Worm (Caenorhabditis elegans) whole organism, L2 larva: ENCODE results near the gene wrt-7.

Experiments used
- C34F6.9 ChIP-seq: fragments of 150-350 bp; optimal IDR thresholded peaks from 2 replicates; lab custom pipeline; 2014; ENCODE audit warnings: missing biosample characterization, missing genetic modification characterization
- F13H6.1 ChIP-seq: sonication (generic microtip); optimal IDR thresholded peaks from 2 replicates; lab custom pipeline; 2016; ENCODE audit warnings: missing genetic modification characterization, missing compliant biosample characterization
- R02D3.7 ChIP-seq: fragments of 150-350 bp; optimal IDR thresholded peaks from 2 replicates; lab custom pipeline; 2014; ENCODE audit warnings: missing biosample characterization, missing genetic modification characterization
- ZK546.5 ChIP-seq: sonication (generic microtip); optimal IDR thresholded peaks from 2 replicates; lab custom pipeline; 2017; ENCODE audit warnings: missing biosample characterization, missing genetic modification characterization
- alr-1 ChIP-seq: fragments of 150-350 bp; optimal IDR thresholded peaks from 2 replicates; lab custom pipeline; 2014; ENCODE audit warnings: missing biosample characterization, missing genetic modification characterization
- aly-2 ChIP-seq: fragments of 150-350 bp; optimal IDR thresholded peaks from 2 replicates; lab custom pipeline; 2014; ENCODE audit warnings: missing biosample characterization, missing genetic modification characterization
- blmp-1 ChIP-seq: sonication (generic microtip); optimal IDR thresholded peaks from 2 replicates; lab custom pipeline; 2017; ENCODE audit warnings: missing genetic modification characterization, mild to moderate bottlenecking, missing compliant biosample characterization, antibody characterized with exemption, moderate library complexity; ENCODE audit not compliant: insufficient read depth
- ceh-16 ChIP-seq: fragments of 150-350 bp; optimal IDR thresholded peaks from 2 replicates; lab custom pipeline; 2014; ENCODE audit warnings: missing biosample characterization, missing genetic modification characterization
- ceh-82 ChIP-seq: fragments of 150-350 bp; optimal IDR thresholded peaks from 2 replicates; lab custom pipeline; 2014; ENCODE audit warnings: missing biosample characterization, missing genetic modification characterization
- dmd-4 ChIP-seq: sonication (generic microtip); optimal IDR thresholded peaks from 2 replicates; lab custom pipeline; 2017; ENCODE audit warnings: missing biosample characterization, missing genetic modification characterization
- egl-27 ChIP-seq: sonication (generic microtip); optimal IDR thresholded peaks from 3 replicates; lab custom pipeline; 2017; ENCODE audit warnings: missing biosample characterization, missing genetic modification reagents, missing genetic modification characterization
- elt-1 ChIP-seq: fragments of 150-350 bp; optimal IDR thresholded peaks from 2 replicates; lab custom pipeline; 2014; ENCODE audit warnings: missing biosample characterization, missing genetic modification characterization
- elt-3 ChIP-seq: sonication (generic microtip); optimal IDR thresholded peaks from 2 replicates; lab custom pipeline; 2017; ENCODE audit warnings: missing biosample characterization, missing genetic modification characterization
- fos-1 ChIP-seq: fragments of 150-350 bp; optimal IDR thresholded peaks from 2 replicates; lab custom pipeline; 2014; ENCODE audit warnings: missing biosample characterization, missing genetic modification characterization
- gmeb-1 ChIP-seq: fragments of 150-350 bp; optimal IDR thresholded peaks from 2 replicates; lab custom pipeline; 2014; ENCODE audit warnings: missing biosample characterization, missing genetic modification characterization
- lin-11 ChIP-seq: fragments of 150-350 bp; sonication (generic microtip); optimal IDR thresholded peaks from 2 replicates; lab custom pipeline; 2014; ENCODE audit warnings: missing biosample characterization, missing genetic modification characterization, inconsistent platforms, mixed read lengths
- lin-13 ChIP-seq: fragments of 150-350 bp; optimal IDR thresholded peaks from 2 replicates; lab custom pipeline; 2014; ENCODE audit warnings: missing biosample characterization, missing genetic modification reagents, missing genetic modification characterization
- mab-5 ChIP-seq: fragments of 150-350 bp; optimal IDR thresholded peaks from 2 replicates; lab custom pipeline; 2014; ENCODE audit warnings: missing biosample characterization, missing genetic modification characterization
- mbf-1 ChIP-seq: sonication (generic microtip); optimal IDR thresholded peaks from 2 replicates; lab custom pipeline; 2017; ENCODE audit warnings: missing biosample characterization, missing genetic modification characterization
- mdl-1 ChIP-seq, 2 experiments: fragments of 150-350 bp in 1 of 2; sonication (generic microtip) in 1 of 2; optimal IDR thresholded peaks; 2 replicates each; lab custom pipeline; 2017; ENCODE audit warnings: missing biosample characterization in 2 of 2, missing genetic modification characterization in 2 of 2
- nhr-10 ChIP-seq: sonication (generic microtip); optimal IDR thresholded peaks from 2 replicates; lab custom pipeline; 2017; ENCODE audit warnings: missing biosample characterization, missing genetic modification characterization
- nhr-129 ChIP-seq: fragments of 150-350 bp; optimal IDR thresholded peaks from 2 replicates; lab custom pipeline; 2014; ENCODE audit warnings: missing biosample characterization, missing genetic modification characterization
- nhr-21 ChIP-seq: fragments of 150-350 bp; optimal IDR thresholded peaks from 2 replicates; lab custom pipeline; 2014; ENCODE audit warnings: missing biosample characterization, missing genetic modification characterization
- nhr-23 ChIP-seq: fragments of 150-350 bp; optimal IDR thresholded peaks from 2 replicates; lab custom pipeline; 2014; ENCODE audit warnings: missing biosample characterization, missing genetic modification reagents, missing genetic modification characterization
- nhr-237 ChIP-seq: fragments of 150-350 bp; optimal IDR thresholded peaks from 2 replicates; lab custom pipeline; 2014; ENCODE audit warnings: missing biosample characterization, missing genetic modification characterization
- nhr-25 ChIP-seq: fragments of 150-350 bp; sonication (generic microtip); optimal IDR thresholded peaks from 3 replicates; lab custom pipeline; 2014; ENCODE audit warnings: missing biosample characterization, missing genetic modification characterization
- nhr-6 ChIP-seq: fragments of 150-350 bp; optimal IDR thresholded peaks from 2 replicates; lab custom pipeline; 2014; ENCODE audit warnings: missing biosample characterization, missing genetic modification characterization
- nhr-77 ChIP-seq: fragments of 150-350 bp; optimal IDR thresholded peaks from 2 replicates; lab custom pipeline; 2014; ENCODE audit warnings: missing biosample characterization, missing genetic modification characterization
- sem-4 ChIP-seq: fragments of 150-350 bp; optimal IDR thresholded peaks from 2 replicates; lab custom pipeline; 2014; ENCODE audit warnings: missing biosample characterization, missing genetic modification reagents, missing genetic modification characterization
- skn-1 ChIP-seq: sonication (generic microtip); optimal IDR thresholded peaks from 2 replicates; lab custom pipeline; 2017; ENCODE audit warnings: missing biosample characterization, missing genetic modification characterization
- sma-3 ChIP-seq: sonication (generic microtip); optimal IDR thresholded peaks from 2 replicates; lab custom pipeline; 2016; ENCODE audit warnings: missing genetic modification reagents, missing genetic modification characterization, missing compliant biosample characterization
- sma-9 ChIP-seq, 2 experiments: fragments of 150-350 bp in 1 of 2; sonication (generic microtip) in 1 of 2; optimal IDR thresholded peaks; 2 replicates each; lab custom pipeline; 2014 to 2016; ENCODE audit warnings: missing genetic modification characterization in 2 of 2, mild to moderate bottlenecking in 1 of 2, missing biosample characterization in 1 of 2, missing compliant biosample characterization in 1 of 2, missing genetic modification reagents in 1 of 2, moderate library complexity in 1 of 2
- unc-55 ChIP-seq: fragments of 150-350 bp; sonication (generic microtip); optimal IDR thresholded peaks from 3 replicates; lab custom pipeline; 2014; ENCODE audit warnings: missing biosample characterization, missing genetic modification reagents, missing genetic modification characterization
- unc-62 ChIP-seq: fragments of 150-350 bp; optimal IDR thresholded peaks from 2 replicates; lab custom pipeline; 2014; ENCODE audit warnings: missing biosample characterization, missing genetic modification reagents, missing genetic modification characterization
- zag-1 ChIP-seq: fragments of 150-350 bp; optimal IDR thresholded peaks from 2 replicates; lab custom pipeline; 2014; ENCODE audit warnings: missing biosample characterization, missing genetic modification characterization
- ztf-11 ChIP-seq: sonication (generic microtip); optimal IDR thresholded peaks from 2 replicates; lab custom pipeline; 2017; ENCODE audit warnings: missing biosample characterization, missing genetic modification characterization

wrt-7 gene

DNA sequence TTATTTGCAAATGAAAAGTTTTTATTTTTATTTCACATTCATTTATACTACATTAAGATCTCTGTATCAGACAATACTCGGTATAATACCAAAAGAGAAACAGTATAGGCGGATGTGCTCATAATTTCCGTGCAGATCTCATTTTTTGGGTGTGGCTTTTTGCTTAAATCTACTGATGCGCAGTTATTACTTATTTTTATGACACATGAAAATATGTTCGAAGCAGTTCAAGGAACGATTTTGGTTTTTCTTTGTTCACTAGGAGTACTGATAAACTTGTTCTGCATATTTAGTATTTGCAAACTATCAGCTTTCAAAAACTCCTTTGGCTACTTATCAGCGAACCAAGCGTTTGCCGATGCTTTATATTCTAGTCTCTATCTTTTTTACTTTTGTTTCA, 15.1 kb upstream of the wrt-7 start, which contains the start of gene srx-58:
srx-58 (plus strand) TSS at position 301 of the 400 bp plus-strand sequence.
- no peak for TF ChIP-seq ztf-11 (tag; lab: Kevin White, UChicago)
- TF ChIP-seq ceh-16, result no peak
- no peak for TF ChIP-seq C34F6.9
- TF ChIP-seq egl-27 (tag; lab: Kevin White, UChicago), result no peak

ce11 chrV:15350615-15351014, 13.3 kb upstream of the wrt-7 start, which contains the start of gene clec-231:
TSS of gene clec-231 (minus strand) at chrV:15350715.
- no peak for TF ChIP-seq fos-1 (tag; lab: Kevin White, UChicago)
- TF ChIP-seq zag-1 (tag; lab: Kevin White, UChicago), result no peak
- TF ChIP-seq unc-55 (GFP tag; lab: Kevin White, UChicago), result no peak
- TF ChIP-seq dmd-4, result no peak
- TF ChIP-seq nhr-6 (tag; lab: Kevin White, UChicago), result no peak
- no peak for TF ChIP-seq mab-5 (tag; lab: Kevin White, UChicago)
- no peak for TF ChIP-seq nhr-77 (tag; lab: Kevin White, UChicago)
- TF ChIP-seq egl-27 (tag; lab: Kevin White, UChicago), result no peak
- TF ChIP-seq elt-3, result no peak
- TF ChIP-seq lin-11 (tag; lab: Kevin White, UChicago), result no peak
- TF ChIP-seq sma-3, result no peak
- no peak for TF ChIP-seq ceh-82
- TF ChIP-seq F13H6.1, result no peak
- TF ChIP-seq nhr-237 (tag; lab: Kevin White, UChicago), result no peak
- no peak for TF ChIP-seq R02D3.7
- TF ChIP-seq nhr-25 (tag; lab: Kevin White, UChicago), result no peak
- TF ChIP-seq nhr-21, result no peak
- no peak for TF ChIP-seq mbf-1 (tag; lab: Kevin White, UChicago)
- no peak for TF ChIP-seq nhr-10
- TF ChIP-seq elt-1 (tag; lab: Kevin White, UChicago), result no peak

DNA sequence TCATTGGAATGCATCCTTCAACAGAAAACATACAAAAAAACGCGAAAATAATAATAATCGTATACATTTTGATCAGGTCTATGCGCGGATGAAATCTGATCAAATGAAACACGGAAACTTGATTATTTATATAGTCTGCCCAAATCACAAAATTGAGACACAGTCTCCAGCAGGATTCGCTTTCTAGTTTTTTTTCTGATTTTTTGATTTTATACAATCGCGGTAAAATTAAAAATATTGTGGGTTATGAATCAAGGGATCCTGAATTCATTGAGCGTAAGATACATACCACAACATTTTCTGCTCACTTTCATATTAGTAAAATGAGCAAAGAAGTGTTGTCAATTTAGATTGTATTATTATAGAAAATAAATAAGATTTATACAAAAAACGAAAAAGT, 11.7 kb upstream of the wrt-7 start, which contains the start of gene clec-230:
clec-230 (minus strand) TSS at position 101 of the 400 bp plus-strand sequence.
- TF ChIP-seq sma-9 (GFP tag; optimal IDR thresholded peaks at IDR 0.05; lab: Kevin White, UChicago) (no peak), sma-9 (tag; optimal IDR thresholded peaks at IDR 0.05; lab: Kevin White, UChicago) (no peak), mdl-1 (tag; optimal IDR thresholded peaks at IDR 0.05; lab: Kevin White, UChicago) (no peak), alr-1 (tag; lab: Kevin White, UChicago) (no peak), nhr-23 (tag; lab: Kevin White, UChicago) (no peak), sem-4 (tag; lab: Kevin White, UChicago) (no peak), nhr-6 (tag; lab: Kevin White, UChicago) (no peak), nhr-21 (no peak), ceh-82 (no peak)

DNA sequence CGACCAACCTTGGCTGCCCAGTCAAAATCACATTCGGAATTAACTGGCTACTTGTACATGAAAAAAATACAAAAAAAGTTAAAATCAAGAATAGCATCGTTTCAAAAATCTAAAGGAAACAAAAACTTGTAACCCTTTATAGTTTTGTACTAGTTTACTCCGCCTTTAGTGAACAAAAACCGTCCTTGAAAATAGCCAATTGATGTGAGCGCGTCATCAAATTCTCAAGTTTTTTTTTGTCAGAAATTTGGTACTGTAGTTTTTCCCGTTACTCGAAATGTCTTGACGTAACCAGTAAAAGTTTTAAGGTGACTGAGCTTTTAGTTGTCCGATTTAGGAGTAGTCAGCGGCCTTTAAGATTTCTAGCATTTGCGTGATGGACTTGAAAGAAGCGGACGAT, 10.0 kb upstream of the wrt-7 start, which contains the start of gene C29F3.3:
C29F3.3 (minus strand) TSS at position 101 of the 400 bp plus-strand sequence.
- TF ChIP-seq aly-2 (no peak), egl-27 (tag; lab: Kevin White, UChicago) (no peak), ZK546.5 (tag; lab: Kevin White, UChicago) (no peak), elt-1 (tag; lab: Kevin White, UChicago) (no peak), elt-3 (no peak), nhr-25 (tag; lab: Kevin White, UChicago) (no peak), nhr-77 (tag; lab: Kevin White, UChicago) (no peak), skn-1 (tag; lab: Kevin White, UChicago) (no peak), ceh-82 (no peak), nhr-129 (no peak), lin-13 (no peak), gmeb-1 (tag; lab: Kevin White, UChicago) (no peak), sma-9 (GFP tag; optimal IDR thresholded peaks at IDR 0.05; lab: Kevin White, UChicago) (no peak), sma-9 (tag; optimal IDR thresholded peaks at IDR 0.05; lab: Kevin White, UChicago) (no peak), nhr-6 (tag; lab: Kevin White, UChicago) (no peak), C34F6.9 (no peak), unc-62 (GFP tag; lab: Kevin White, UChicago) (no peak), R02D3.7 (no peak), blmp-1 (tag; lab: Kevin White, UChicago) (no peak), lin-11 (tag; lab: Kevin White, UChicago) (no peak), nhr-23 (tag; lab: Kevin White, UChicago) (no peak)
